Worm (Caenorhabditis elegans): ENCODE results near the gene C47D2.1.

Gene C47D2.1

ce11 chrX:8230579-8230978, 15.7 kb downstream of the C47D2.1 start:
- no peak for TF ChIP-seq nfya-1 (tag; optimal IDR thresholded peaks at IDR 0.05; ENCODE audit: insufficient read depth)
- no peak for TF ChIP-seq fkh-2 (tag; optimal IDR thresholded peaks at IDR 0.05)
- TF ChIP-seq nhr-25 (tag; optimal IDR thresholded peaks at IDR 0.05) = no peak
- no peak for TF ChIP-seq lin-39 (tag; optimal IDR thresholded peaks at IDR 0.05)
- TF ChIP-seq snpc-4 (tag; optimal IDR thresholded peaks at IDR 0.05) = no peak
- TF ChIP-seq ZK546.5 (tag; optimal IDR thresholded peaks at IDR 0.05) = no peak
- no peak for TF ChIP-seq nhr-43 (tag; optimal IDR thresholded peaks at IDR 0.05; ENCODE audit: poor library complexity, severe bottlenecking)
- TF ChIP-seq nhr-12 (tag; optimal IDR thresholded peaks at IDR 0.05) = no peak
- no peak for TF ChIP-seq lin-15B (tag; optimal IDR thresholded peaks at IDR 0.05)
- no peak for TF ChIP-seq mdl-1 (tag; optimal IDR thresholded peaks at IDR 0.05)
- TF ChIP-seq unc-39 (tag; optimal IDR thresholded peaks at IDR 0.05) = no peak

ce11 chrX:8231858-8232257, 17.0 kb downstream of the C47D2.1 start, which contains the start of gene K02A6.3:
Gene K02A6.3 (minus strand): TSS chrX:8231931.
- TF ChIP-seq pha-4 (tag; optimal IDR thresholded peaks at IDR 0.05) = peak; percentile 99
- TF ChIP-seq fkh-2 (tag; optimal IDR thresholded peaks at IDR 0.05) = no peak
- TF ChIP-seq snpc-4 (tag; optimal IDR thresholded peaks at IDR 0.05) = peak; percentile 38
- TF ChIP-seq pqm-1 (tag; optimal IDR thresholded peaks at IDR 0.05) = peak; percentile 81
- TF ChIP-seq tbx-2 (tag; optimal IDR thresholded peaks at IDR 0.05) = peak; percentile 71
- peak; percentile 86 for TF ChIP-seq nfya-1 (tag; optimal IDR thresholded peaks at IDR 0.05; ENCODE audit: insufficient read depth)
- TF ChIP-seq nhr-23 (tag; optimal IDR thresholded peaks at IDR 0.05) = peak; percentile 84
- TF ChIP-seq egl-27 (tag; optimal IDR thresholded peaks at IDR 0.05) = peak; percentile 47
- no peak for TF ChIP-seq nhr-28 (tag; optimal IDR thresholded peaks at IDR 0.05)
- TF ChIP-seq ztf-4 (tag; optimal IDR thresholded peaks at IDR 0.05) = peak; percentile 61
- TF ChIP-seq ceh-28 (tag; optimal IDR thresholded peaks at IDR 0.05) = peak; percentile 92
- peak; percentile 28 for TF ChIP-seq nhr-76 (tag; optimal IDR thresholded peaks at IDR 0.05)
- peak; percentile 92 for TF ChIP-seq nhr-43 (tag; optimal IDR thresholded peaks at IDR 0.05; ENCODE audit: poor library complexity, severe bottlenecking)
- peak; percentile 78 for TF ChIP-seq elt-2 (tag; optimal IDR thresholded peaks at IDR 0.05)
- TF ChIP-seq skn-1 (tag; optimal IDR thresholded peaks at IDR 0.05) = peak; percentile 85
- TF ChIP-seq elt-1 (tag; optimal IDR thresholded peaks at IDR 0.05) = peak; percentile 4
- peak; percentile 76 for TF ChIP-seq lin-39 (tag; optimal IDR thresholded peaks at IDR 0.05)
- no peak for TF ChIP-seq ceh-9 (tag; optimal IDR thresholded peaks at IDR 0.05)
- TF ChIP-seq daf-12 (tag; optimal IDR thresholded peaks at IDR 0.05) = no peak
- peak; percentile 88 for TF ChIP-seq jun-1 (tag; optimal IDR thresholded peaks at IDR 0.05)
- peak; percentile 59 for TF ChIP-seq nhr-11 (tag; optimal IDR thresholded peaks at IDR 0.05)
- TF ChIP-seq fos-1 (tag; optimal IDR thresholded peaks at IDR 0.05) = no peak
- no peak for TF ChIP-seq mml-1 (tag; optimal IDR thresholded peaks at IDR 0.05)
- TF ChIP-seq hmg-11 (tag; optimal IDR thresholded peaks at IDR 0.05) = peak; percentile 85
- no peak for TF ChIP-seq nhr-12 (tag; optimal IDR thresholded peaks at IDR 0.05)
- TF ChIP-seq ceh-82 (tag; optimal IDR thresholded peaks at IDR 0.05) = no peak
- TF ChIP-seq eor-1 (tag; optimal IDR thresholded peaks at IDR 0.05) = peak in 1 of 2 experiments; percentile 59
- no peak for TF ChIP-seq unc-62 (GFP tag; optimal IDR thresholded peaks at IDR 0.05)
- TF ChIP-seq lsy-12 (tag; optimal IDR thresholded peaks at IDR 0.05) = peak; percentile 84
- TF ChIP-seq R02D3.7 (tag; optimal IDR thresholded peaks at IDR 0.05) = peak; percentile 41
- TF ChIP-seq nhr-25 (tag; optimal IDR thresholded peaks at IDR 0.05) = peak; percentile 94
- TF ChIP-seq aly-2 (tag; optimal IDR thresholded peaks at IDR 0.05) = no peak
- TF ChIP-seq ceh-16 (tag; optimal IDR thresholded peaks at IDR 0.05) = no peak
- TF ChIP-seq fkh-10 (GFP tag; optimal IDR thresholded peaks at IDR 0.05) = no peak
- TF ChIP-seq elt-3 (tag; optimal IDR thresholded peaks at IDR 0.05) = no peak
- peak; percentile 29 for TF ChIP-seq sea-2 (GFP tag; optimal IDR thresholded peaks at IDR 0.05)
- peak; percentile 95 for TF ChIP-seq mdl-1 (tag; optimal IDR thresholded peaks at IDR 0.05)
- TF ChIP-seq ama-1 (optimal IDR thresholded peaks at IDR 0.05) = peak; percentile 76

- TF ChIP-seq skn-1 (tag; optimal IDR thresholded peaks at IDR 0.05) = no peak
- no peak for TF ChIP-seq hmg-11 (tag; optimal IDR thresholded peaks at IDR 0.05)
- no peak for TF ChIP-seq ama-1 (optimal IDR thresholded peaks at IDR 0.05)
- TF ChIP-seq ztf-4 (tag; optimal IDR thresholded peaks at IDR 0.05) = no peak
- no peak for TF ChIP-seq elt-3 (tag; optimal IDR thresholded peaks at IDR 0.05)
- TF ChIP-seq ceh-9 (tag; optimal IDR thresholded peaks at IDR 0.05) = no peak
- TF ChIP-seq ceh-16 (tag; optimal IDR thresholded peaks at IDR 0.05) = no peak
- TF ChIP-seq nhr-23 (tag; optimal IDR thresholded peaks at IDR 0.05) = no peak
Observed at ce11 chrX:8233554-8233953, 18.7 kb downstream of the C47D2.1 start.

All from whole organism, L3 larva.